Fruit fly (Drosophila melanogaster): ENCODE data around the gene CG9368.

The CG9368 gene

dm6 chr3L:19562146-19562700 lies 39.2 kb upstream of the CG9368 start:
- no peak for TF ChIP-seq Sin3A (optimal IDR thresholded peaks at IDR 0.05)
- TF ChIP-seq insv (optimal IDR thresholded peaks at IDR 0.05): no peak
- TF ChIP-seq ttk (optimal IDR thresholded peaks at IDR 0.05): no peak
- no peak for TF ChIP-seq h (optimal IDR thresholded peaks at IDR 0.05)

DNA sequence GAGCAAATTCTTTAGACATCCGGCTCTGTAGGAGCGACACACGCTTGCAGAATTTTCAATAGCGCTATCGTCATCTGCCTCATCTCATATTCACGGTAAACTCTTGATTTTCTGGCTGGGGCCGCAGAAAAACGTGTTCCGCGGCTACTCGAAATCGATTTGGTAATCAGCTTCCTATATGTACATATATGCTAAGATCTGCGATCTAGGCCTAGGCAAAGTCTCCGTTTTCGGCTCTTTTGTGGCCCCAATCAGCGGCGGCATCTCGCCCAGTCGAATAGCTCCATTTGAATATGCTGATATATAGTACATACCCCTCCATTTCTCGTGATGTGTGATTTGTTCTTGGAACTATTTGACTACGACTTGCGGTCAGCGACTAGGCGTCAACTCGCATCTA lies 38.4 kb upstream of the CG9368 start:
- TF ChIP-seq h (optimal IDR thresholded peaks at IDR 0.05): no peak
- TF ChIP-seq Sin3A (optimal IDR thresholded peaks at IDR 0.05): no peak
- no peak for TF ChIP-seq psq (optimal IDR thresholded peaks at IDR 0.05)
- TF ChIP-seq Myc (optimal IDR thresholded peaks at IDR 0.05): no peak
- no peak for TF ChIP-seq insv (optimal IDR thresholded peaks at IDR 0.05)

- TF ChIP-seq h (optimal IDR thresholded peaks at IDR 0.05) (no peak), Sin3A (optimal IDR thresholded peaks at IDR 0.05) (no peak)
These were observed 36.3 kb upstream of the CG9368 start for dm6 chr3L:19564905-19565700.

DNA sequence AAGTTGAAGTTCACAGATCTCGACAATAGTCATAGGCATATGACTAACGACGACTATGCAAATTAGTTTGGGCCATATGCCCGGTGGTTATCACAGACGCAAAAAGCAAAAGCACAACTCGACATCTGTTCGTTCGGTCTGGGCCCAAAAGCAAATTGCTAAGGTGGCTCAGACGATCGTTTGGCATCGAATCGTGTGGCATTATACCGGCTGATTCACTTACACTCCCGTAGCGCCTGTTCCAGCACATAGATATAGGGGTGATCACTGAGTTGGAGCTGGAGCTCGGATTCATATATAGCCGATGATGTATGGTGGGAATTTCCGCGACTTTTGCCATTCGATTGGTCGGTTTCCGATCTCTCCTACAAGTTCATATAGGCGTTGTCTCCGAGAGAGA lies 35.3 kb upstream of the CG9368 start:
- TF ChIP-seq Myc (optimal IDR thresholded peaks at IDR 0.05) (no peak), psq (optimal IDR thresholded peaks at IDR 0.05) (no peak), ttk (optimal IDR thresholded peaks at IDR 0.05) (no peak), h (optimal IDR thresholded peaks at IDR 0.05) (no peak)

- TF ChIP-seq Myc (optimal IDR thresholded peaks at IDR 0.05) (no peak), h (optimal IDR thresholded peaks at IDR 0.05) (no peak), Sin3A (optimal IDR thresholded peaks at IDR 0.05) (no peak), insv (optimal IDR thresholded peaks at IDR 0.05) (no peak), ttk (optimal IDR thresholded peaks at IDR 0.05) (no peak), psq (optimal IDR thresholded peaks at IDR 0.05) (no peak)
These were observed 32.4 kb upstream of the CG9368 start for dm6 chr3L:19568999-19569398.

DNA sequence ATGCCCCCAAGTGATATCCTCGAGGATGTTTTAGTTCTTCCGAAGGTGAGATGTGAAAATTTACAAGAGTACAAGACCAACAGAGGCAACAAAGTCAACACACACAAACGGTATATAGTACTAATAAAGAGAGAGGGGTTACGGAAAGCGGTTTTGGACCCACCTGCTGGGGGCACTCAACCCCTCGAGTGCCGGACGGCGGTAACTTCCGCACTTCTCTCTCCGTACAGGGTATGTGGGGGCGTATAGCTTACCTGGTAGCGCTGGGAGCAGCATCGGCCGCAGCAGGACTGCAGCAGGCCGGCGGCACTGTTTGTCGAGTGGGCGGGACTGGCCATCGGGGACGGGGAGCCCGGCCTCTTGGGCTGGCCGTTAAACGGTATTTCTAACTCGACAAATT lies 32.0 kb upstream of the CG9368 start:
- TF ChIP-seq Sin3A (optimal IDR thresholded peaks at IDR 0.05) (no peak), psq (optimal IDR thresholded peaks at IDR 0.05) (no peak), insv (optimal IDR thresholded peaks at IDR 0.05) (no peak), Myc (optimal IDR thresholded peaks at IDR 0.05) (no peak), ttk (optimal IDR thresholded peaks at IDR 0.05) (no peak), h (optimal IDR thresholded peaks at IDR 0.05) (no peak)

DNA sequence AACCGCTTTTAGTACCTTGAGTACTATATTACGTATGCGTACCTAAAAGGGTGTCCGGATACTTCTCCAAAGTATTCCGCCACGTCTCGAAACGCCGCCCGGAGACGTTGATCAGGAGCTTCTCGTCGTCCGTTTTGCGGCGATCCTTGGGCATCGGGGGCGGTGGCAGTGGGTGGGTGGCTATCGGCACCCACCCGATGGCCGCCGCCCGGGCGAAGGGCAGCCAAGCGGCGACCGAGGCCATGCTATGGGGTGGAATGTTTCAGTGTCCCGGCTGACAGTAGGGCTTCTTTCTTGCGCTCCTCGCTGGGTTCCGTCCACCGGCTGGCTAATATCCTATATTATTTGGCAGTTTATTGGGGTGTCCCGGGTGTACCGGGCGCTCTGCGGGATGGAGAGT lies 27.0 kb upstream of the CG9368 start:
- TF ChIP-seq h (optimal IDR thresholded peaks at IDR 0.05) (no peak), insv (optimal IDR thresholded peaks at IDR 0.05) (no peak), psq (optimal IDR thresholded peaks at IDR 0.05) (no peak), Sin3A (optimal IDR thresholded peaks at IDR 0.05) (no peak), ttk (optimal IDR thresholded peaks at IDR 0.05) (no peak), Myc (optimal IDR thresholded peaks at IDR 0.05) (no peak)

DNA sequence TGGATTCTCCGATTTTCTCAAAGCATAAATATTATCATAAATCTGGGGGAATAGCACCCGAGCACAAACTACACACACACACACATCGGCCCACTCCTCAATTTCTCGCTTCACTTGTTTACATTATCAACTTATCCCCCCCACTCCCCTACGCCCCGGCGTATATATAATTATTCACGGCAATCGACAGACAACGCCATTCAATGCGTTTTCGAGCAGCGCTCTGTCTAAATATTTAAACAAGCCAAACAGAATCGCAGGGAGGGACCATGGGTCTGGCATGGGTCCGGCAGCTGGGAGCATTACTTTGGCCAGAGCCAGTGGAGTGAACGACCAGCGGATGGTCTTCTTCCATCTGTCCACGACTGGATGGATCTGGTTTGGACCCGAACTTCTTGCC lies 25.8 kb upstream of the CG9368 start:
- TF ChIP-seq h (optimal IDR thresholded peaks at IDR 0.05): no peak
- no peak for TF ChIP-seq ttk (optimal IDR thresholded peaks at IDR 0.05)
- TF ChIP-seq psq (optimal IDR thresholded peaks at IDR 0.05): no peak
- no peak for TF ChIP-seq Sin3A (optimal IDR thresholded peaks at IDR 0.05)
- no peak for TF ChIP-seq insv (optimal IDR thresholded peaks at IDR 0.05)
- TF ChIP-seq Myc (optimal IDR thresholded peaks at IDR 0.05): no peak

DNA sequence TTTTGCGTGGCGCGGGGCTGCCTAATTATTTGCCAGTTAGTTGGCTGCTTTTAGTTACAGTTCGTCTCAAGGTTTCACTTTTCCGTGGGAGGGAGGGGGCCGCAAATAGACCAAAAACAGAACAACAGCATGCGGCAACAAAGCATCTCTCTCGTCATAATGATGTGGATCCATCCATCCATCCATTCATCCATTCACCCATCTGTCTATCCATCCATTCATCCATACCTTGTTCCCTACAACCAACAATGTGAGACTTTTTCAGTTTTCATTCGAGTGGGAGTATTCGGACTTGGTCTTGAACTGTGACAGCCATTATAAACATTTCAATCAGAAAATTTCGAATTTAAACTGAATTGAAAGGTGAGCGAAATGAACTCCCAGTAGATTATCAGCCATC lies 22.1 kb upstream of the CG9368 start:
- no peak for TF ChIP-seq psq (optimal IDR thresholded peaks at IDR 0.05)
- no peak for TF ChIP-seq Sin3A (optimal IDR thresholded peaks at IDR 0.05)
- TF ChIP-seq Myc (optimal IDR thresholded peaks at IDR 0.05): no peak
- no peak for TF ChIP-seq h (optimal IDR thresholded peaks at IDR 0.05)
- TF ChIP-seq insv (optimal IDR thresholded peaks at IDR 0.05): no peak
- TF ChIP-seq ttk (optimal IDR thresholded peaks at IDR 0.05): no peak

dm6 chr3L:19580709-19581227 lies 20.7 kb upstream of the CG9368 start:
- TF ChIP-seq h (optimal IDR thresholded peaks at IDR 0.05): no peak
- TF ChIP-seq Myc (optimal IDR thresholded peaks at IDR 0.05): no peak
- no peak for TF ChIP-seq ttk (optimal IDR thresholded peaks at IDR 0.05)
- TF ChIP-seq insv (optimal IDR thresholded peaks at IDR 0.05): no peak
- TF ChIP-seq Sin3A (optimal IDR thresholded peaks at IDR 0.05): no peak
- TF ChIP-seq psq (optimal IDR thresholded peaks at IDR 0.05): no peak

DNA sequence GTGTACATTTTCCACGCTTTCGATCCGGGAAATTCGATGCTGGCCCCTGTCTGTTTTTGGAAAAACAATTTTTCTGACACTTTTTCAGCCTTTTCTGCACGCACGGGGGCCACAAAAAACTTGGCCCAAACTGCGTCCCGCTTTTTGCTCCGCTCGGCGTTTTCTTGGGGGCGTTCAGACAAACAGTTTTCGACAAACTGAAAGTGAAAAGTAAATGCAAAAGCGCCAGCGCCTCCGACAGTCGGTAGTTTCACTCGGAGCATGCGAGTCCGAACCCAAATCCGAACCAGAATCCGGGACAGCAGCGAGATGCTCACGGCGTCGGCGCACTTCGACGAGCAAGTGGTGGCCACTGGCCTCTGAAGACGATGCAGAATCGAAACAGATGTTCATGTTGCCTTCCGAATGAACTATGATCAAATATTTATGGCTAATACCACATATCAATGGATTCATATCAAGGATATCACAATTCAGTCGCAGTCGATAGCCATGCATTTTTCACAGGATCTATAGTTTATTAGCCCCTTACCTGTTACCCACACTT lies 17.0 kb upstream of the CG9368 start, which contains the start of gene Shal:
Shal (minus strand) TSS at position 200 of the 547 bp plus-strand sequence.
- TF ChIP-seq ttk (optimal IDR thresholded peaks at IDR 0.05) (no peak), psq (optimal IDR thresholded peaks at IDR 0.05) (no peak), insv (optimal IDR thresholded peaks at IDR 0.05) (no peak), Sin3A (optimal IDR thresholded peaks at IDR 0.05) (no peak), Myc (optimal IDR thresholded peaks at IDR 0.05) (no peak), h (optimal IDR thresholded peaks at IDR 0.05) (no peak)

DNA sequence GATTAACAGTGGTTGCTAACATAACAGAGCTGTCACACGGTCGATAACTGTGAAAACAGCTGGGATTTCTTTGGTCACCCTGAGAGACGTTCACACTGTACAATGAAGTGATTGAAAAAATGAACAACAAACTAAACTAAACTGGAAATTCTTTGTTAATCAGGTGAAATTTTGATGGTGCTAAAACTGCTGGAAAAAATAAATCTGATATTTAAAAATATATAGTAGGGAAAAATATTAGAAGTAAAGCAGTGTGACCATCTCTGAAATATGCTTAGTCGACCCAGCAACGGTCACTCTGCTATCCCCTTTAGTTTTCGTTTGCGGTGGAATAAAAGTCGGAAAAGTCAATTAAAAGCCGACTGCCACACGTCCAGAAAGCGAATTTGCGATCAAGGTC lies 15.5 kb upstream of the CG9368 start, which contains the start of the genes CG9231 and CG9330:
CG9231 (minus strand) TSS at position 25 of the 400 bp plus-strand sequence.
CG9330 (plus strand) TSS at position 275 of the 400 bp plus-strand sequence.
- TF ChIP-seq Sin3A (optimal IDR thresholded peaks at IDR 0.05) (no peak), h (optimal IDR thresholded peaks at IDR 0.05) (no peak), insv (optimal IDR thresholded peaks at IDR 0.05) (no peak), ttk (optimal IDR thresholded peaks at IDR 0.05) (no peak), Myc (optimal IDR thresholded peaks at IDR 0.05) (no peak), psq (optimal IDR thresholded peaks at IDR 0.05) (no peak)

Measured in Kc167 (cell line).